Fruit fly (Drosophila melanogaster): ENCODE measurements around the gene mRpL13.
A peak's percentile ranks its signal among the peaks of the same experiment; 100 is the strongest.

- TF ChIP-seq CG8478 (optimal IDR thresholded peaks at IDR 0.05): no peak
- peak; percentile 58 to 80 for TF ChIP-seq CTCF (optimal IDR thresholded peaks at IDR 0.05)
Measured at dm6 chr2L:18858661-18859532, at the start of gene mRpL13, which contains the start of gene CG10602.
